Fruit fly (Drosophila melanogaster): ENCODE results near the gene CG10559.

DNA sequence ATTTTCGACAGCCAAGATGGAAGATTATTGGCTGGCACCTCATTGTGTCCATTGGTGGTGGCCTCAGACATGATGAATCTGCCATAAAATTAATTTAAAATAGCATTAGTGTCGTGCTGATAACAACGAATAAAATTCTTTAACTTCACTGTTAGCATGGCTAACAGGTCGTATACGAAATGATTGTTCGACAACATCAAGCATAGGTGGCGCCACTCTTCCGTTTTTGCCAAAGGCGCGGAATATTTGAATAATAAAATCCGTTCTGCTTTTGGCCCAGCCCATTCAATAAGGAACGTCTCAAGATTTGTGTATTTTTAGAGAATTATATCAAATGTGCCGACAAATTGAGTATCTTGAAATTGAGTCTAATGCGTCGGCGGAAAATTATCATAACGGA is 3.3 kb downstream of the CG10559 start:
- TF ChIP-seq Atf-2 (GFP tag; optimal IDR thresholded peaks at IDR 0.05) (no peak), onecut (GFP tag; IDR thresholded peaks at IDR 0.05) (no peak)

Data from whole organism, embryonic.